Worm (Caenorhabditis elegans) whole organism, L2 larva: ENCODE data around the gene T20D3.14.

Source experiments
- ama-1 ChIP-seq: fragments of 150-350 bp; optimal IDR thresholded peaks from 2 replicates; lab custom pipeline; 2018; ENCODE audit warnings: inconsistent platforms
- ceh-16 ChIP-seq: fragments of 150-350 bp; optimal IDR thresholded peaks from 2 replicates; lab custom pipeline; 2014; ENCODE audit warnings: missing biosample characterization, missing genetic modification characterization
- nhr-23 ChIP-seq: fragments of 150-350 bp; optimal IDR thresholded peaks from 2 replicates; lab custom pipeline; 2014; ENCODE audit warnings: missing biosample characterization, missing genetic modification reagents, missing genetic modification characterization

DNA sequence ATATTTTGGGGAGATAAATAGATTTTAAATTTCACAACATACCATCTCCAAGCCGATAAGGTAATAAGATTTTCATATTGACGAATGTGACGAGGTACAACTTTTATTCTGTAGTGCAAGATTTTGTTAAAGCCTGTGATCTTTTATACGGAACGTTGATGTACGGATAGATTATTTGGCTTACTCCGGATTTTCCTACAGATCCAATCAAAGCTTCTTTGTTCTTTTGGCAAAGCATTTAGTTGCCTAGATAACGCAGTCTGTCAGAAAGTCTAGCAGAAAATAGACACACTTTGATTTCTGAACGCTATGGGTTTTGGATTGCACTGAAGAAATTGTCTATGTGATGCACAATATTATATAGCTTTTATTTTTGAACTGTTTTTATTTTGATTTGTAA is 36.6 kb downstream of the T20D3.14 start, which contains the start of gene F49C12.2:
- TF ChIP-seq ceh-16 (tag; lab: Kevin White, UChicago) = no peak
- TF ChIP-seq nhr-23 (tag; lab: Kevin White, UChicago) = no peak
- no peak for TF ChIP-seq ama-1
